Fruit fly (Drosophila melanogaster): Measurements from ENCODE around the gene CycT.

The CycT gene

DNA sequence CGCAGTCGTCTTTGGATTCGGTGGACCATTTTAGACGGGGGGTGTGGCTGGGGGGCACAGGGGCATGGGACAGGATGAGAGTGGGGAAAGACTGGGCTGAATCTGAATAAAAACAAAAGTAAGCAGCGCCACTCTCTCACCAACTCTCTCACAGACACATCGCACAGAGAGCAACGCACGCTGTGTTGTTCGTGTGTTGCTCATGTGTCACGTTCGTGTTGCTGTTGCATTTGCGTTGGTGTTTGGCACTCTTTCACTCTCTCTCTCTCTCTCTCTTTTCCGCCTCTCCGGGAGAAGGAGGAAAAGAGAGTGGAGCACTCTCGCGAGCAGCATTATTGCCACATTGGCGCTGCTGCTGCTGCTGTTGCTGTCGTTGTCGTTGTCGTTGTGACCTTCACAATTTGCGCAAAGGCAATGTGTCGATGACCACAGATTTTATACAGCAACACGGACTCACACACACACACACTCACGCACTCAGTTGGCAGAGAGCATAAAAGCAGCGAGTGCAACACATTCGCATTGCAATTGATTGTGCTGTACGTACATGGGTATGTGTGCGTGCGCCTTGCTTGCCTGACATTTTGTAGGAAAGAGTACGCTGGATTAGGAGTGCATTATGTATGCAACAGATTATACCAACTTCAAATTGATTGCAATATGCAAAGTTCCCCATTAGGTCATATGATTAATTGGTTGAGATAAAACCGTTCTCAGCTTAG, 6.1 kb upstream of the CycT start (continued):
- TF ChIP-seq peb (GFP tag; IDR thresholded peaks at IDR 0.05) (no peak), Eip74EF (GFP tag; optimal IDR thresholded peaks at IDR 0.05) (peak; percentile 46 to 80), cad (GFP tag; optimal IDR thresholded peaks at IDR 0.05) (no peak), Sin3A (optimal IDR thresholded peaks at IDR 0.05) (no peak), cg (GFP tag; optimal IDR thresholded peaks at IDR 0.05) (peak; percentile 92), CG17385 (GFP tag; optimal IDR thresholded peaks at IDR 0.05) (peak; percentile 11), Atf6 (GFP tag; IDR thresholded peaks at IDR 0.05) (no peak), CG7372 (GFP tag; IDR thresholded peaks at IDR 0.05) (no peak), BtbVII (GFP tag; optimal IDR thresholded peaks at IDR 0.05) (no peak), CG15479 (GFP tag; optimal IDR thresholded peaks at IDR 0.05) (peak; percentile 32), CG3838 (GFP tag; optimal IDR thresholded peaks at IDR 0.05) (no peak), CG11560 (tag; IDR thresholded peaks at IDR 0.05) (no peak), crol (GFP tag; IDR thresholded peaks at IDR 0.05) (peak; percentile 81), D19B (GFP tag; optimal IDR thresholded peaks at IDR 0.05) (no peak), CG9817 (tag; optimal IDR thresholded peaks at IDR 0.05) (no peak), trh (GFP tag; optimal IDR thresholded peaks at IDR 0.05) (no peak), CG4730 (GFP tag; IDR thresholded peaks at IDR 0.05) (no peak), MTF-1 (GFP tag; optimal IDR thresholded peaks at IDR 0.05; ENCODE audit: borderline replicate concordance) (no peak), Sox100B (GFP tag; optimal IDR thresholded peaks at IDR 0.05) (no peak), ap (GFP tag; IDR thresholded peaks at IDR 0.05) (no peak), psq (GFP tag; optimal IDR thresholded peaks at IDR 0.05) (no peak), Dip3 (GFP tag; optimal IDR thresholded peaks at IDR 0.05) (no peak), CG11695 (GFP tag; IDR thresholded peaks at IDR 0.05) (peak; percentile 48; the same call in 1 of the 3 replicates), Doc3 (GFP tag; IDR thresholded peaks at IDR 0.05; ENCODE audit: partially characterized antibody) (0 out of 3 replicates have a peak, but pooled peaks have one; percentile 49), Awh (GFP tag; IDR thresholded peaks at IDR 0.05) (0 out of 2 replicates have a peak, but pooled peaks have one; percentile 13), org-1 (GFP tag; optimal IDR thresholded peaks at IDR 0.05) (no peak), CG7556 (GFP tag; optimal IDR thresholded peaks at IDR 0.05) (no peak), Spps (tag; optimal IDR thresholded peaks at IDR 0.05) (no peak), CG31441 (GFP tag; IDR thresholded peaks at IDR 0.05) (no peak), CG13624 (GFP tag; optimal IDR thresholded peaks at IDR 0.05) (no peak), TFAM (GFP tag; optimal IDR thresholded peaks at IDR 0.05) (no peak), bab2 (GFP tag; optimal IDR thresholded peaks at IDR 0.05) (no peak), Bteb2 (GFP tag; optimal IDR thresholded peaks at IDR 0.05) (no peak), Ravus (GFP tag; IDR thresholded peaks at IDR 0.05) (no peak), yki (optimal IDR thresholded peaks at IDR 0.05) (peak; percentile 92), CG3726 (GFP tag; IDR thresholded peaks at IDR 0.05) (no peak), hth (optimal IDR thresholded peaks at IDR 0.05) (no peak), CG3163 (GFP tag; optimal IDR thresholded peaks at IDR 0.05) (peak; percentile 25), Dp (GFP tag; optimal IDR thresholded peaks at IDR 0.05) (no peak), CG13123 (GFP tag; optimal IDR thresholded peaks at IDR 0.05) (no peak), ham (GFP tag; IDR thresholded peaks at IDR 0.05) (no peak), knrl (GFP tag; IDR thresholded peaks at IDR 0.05; ENCODE audit: partially characterized antibody) (no peak), CG34422 (GFP tag; IDR thresholded peaks at IDR 0.05) (peak; percentile 28; the same call in 1 of the 3 replicates), Dad (GFP tag; optimal IDR thresholded peaks at IDR 0.05) (no peak), eyg (GFP tag; optimal IDR thresholded peaks at IDR 0.05) (no peak), Taf1 (GFP tag; IDR thresholded peaks at IDR 0.05) (no peak), Dbx (GFP tag; IDR thresholded peaks at IDR 0.05) (0 out of 3 replicates have a peak, but pooled peaks have one; percentile 6), amos (GFP tag; IDR thresholded peaks at IDR 0.05; ENCODE audit: partially characterized antibody) (no peak), fu2 (GFP tag; optimal IDR thresholded peaks at IDR 0.05) (no peak), Blimp-1 (GFP tag; optimal IDR thresholded peaks at IDR 0.05) (peak; percentile 7), pnt (GFP tag; optimal IDR thresholded peaks at IDR 0.05) (no peak)
